Worm (Caenorhabditis elegans) whole organism, L3 larva: Measurements from ENCODE around the gene asm-2.

ENCODE experiments used
- R02D3.7 ChIP-seq: fragments of 150-350 bp; optimal IDR thresholded peaks from 2 replicates; lab custom pipeline; 2014; ENCODE audit warnings: missing biosample characterization, missing genetic modification characterization
- ZK546.5 ChIP-seq: sonication (generic microtip); optimal IDR thresholded peaks from 2 replicates; lab custom pipeline; 2017; ENCODE audit warnings: missing biosample characterization, missing genetic modification characterization
- ceh-16 ChIP-seq: sonication (generic microtip); optimal IDR thresholded peaks from 2 replicates; lab custom pipeline; 2017; ENCODE audit warnings: missing biosample characterization, missing genetic modification characterization
- ceh-28 ChIP-seq: fragments of 150-350 bp; optimal IDR thresholded peaks from 2 replicates; lab custom pipeline; 2014; ENCODE audit warnings: missing biosample characterization, missing genetic modification reagents, missing genetic modification characterization
- ceh-9 ChIP-seq: sonication (generic microtip); optimal IDR thresholded peaks from 2 replicates; lab custom pipeline; 2018; ENCODE audit warnings: missing biosample characterization, missing genetic modification characterization
- daf-12 ChIP-seq: fragments of 150-350 bp; optimal IDR thresholded peaks from 2 replicates; lab custom pipeline; 2014; ENCODE audit warnings: missing biosample characterization, missing genetic modification reagents, missing genetic modification characterization
- egl-27 ChIP-seq: sonication (generic microtip); optimal IDR thresholded peaks from 4 replicates; lab custom pipeline; 2017; ENCODE audit warnings: missing biosample characterization, missing genetic modification reagents, missing genetic modification characterization
- egl-5 ChIP-seq: fragments of 150-350 bp; optimal IDR thresholded peaks from 2 replicates; lab custom pipeline; 2017; ENCODE audit warnings: missing biosample characterization, missing genetic modification reagents, missing genetic modification characterization, inconsistent platforms
- elt-1 ChIP-seq: fragments of 150-350 bp; optimal IDR thresholded peaks from 2 replicates; lab custom pipeline; 2014; ENCODE audit warnings: missing biosample characterization, missing genetic modification characterization
- elt-2 ChIP-seq: sonication (generic microtip); optimal IDR thresholded peaks from 2 replicates; lab custom pipeline; 2016; ENCODE audit warnings: missing genetic modification reagents, mild to moderate bottlenecking, missing genetic modification characterization, missing compliant biosample characterization
- fkh-10 ChIP-seq: sonication (generic microtip); optimal IDR thresholded peaks from 2 replicates; lab custom pipeline; 2017; ENCODE audit warnings: missing biosample characterization, missing genetic modification reagents, missing genetic modification characterization
- fkh-2 ChIP-seq: fragments of 150-350 bp; optimal IDR thresholded peaks from 2 replicates; lab custom pipeline; 2014; ENCODE audit warnings: missing biosample characterization, missing genetic modification reagents, missing genetic modification characterization
- fos-1 ChIP-seq: fragments of 150-350 bp; optimal IDR thresholded peaks from 2 replicates; lab custom pipeline; 2014; ENCODE audit warnings: missing biosample characterization, missing genetic modification characterization
- hmg-11 ChIP-seq: sonication (generic microtip); optimal IDR thresholded peaks from 2 replicates; lab custom pipeline; 2016; ENCODE audit warnings: missing genetic modification characterization, missing compliant biosample characterization
- jun-1 ChIP-seq: fragments of 150-350 bp; optimal IDR thresholded peaks from 2 replicates; lab custom pipeline; 2014; ENCODE audit warnings: missing biosample characterization, missing genetic modification reagents, missing genetic modification characterization
- lin-39 ChIP-seq: fragments of 150-350 bp; optimal IDR thresholded peaks from 2 replicates; lab custom pipeline; 2018; ENCODE audit warnings: missing biosample characterization, missing genetic modification reagents, missing genetic modification characterization
- mdl-1 ChIP-seq: fragments of 150-350 bp; optimal IDR thresholded peaks from 2 replicates; lab custom pipeline; 2014; ENCODE audit warnings: missing biosample characterization, missing genetic modification characterization
- nfya-1 ChIP-seq: sonication (generic microtip); optimal IDR thresholded peaks from 2 replicates; lab custom pipeline; 2017; ENCODE audit warnings: missing genetic modification characterization, mild to moderate bottlenecking, missing compliant biosample characterization, antibody characterized with exemption, moderate library complexity; ENCODE audit not compliant: insufficient read depth
- nhr-11 ChIP-seq: fragments of 150-350 bp; optimal IDR thresholded peaks from 2 replicates; lab custom pipeline; 2014; ENCODE audit warnings: missing biosample characterization, missing genetic modification characterization
- nhr-23 ChIP-seq: fragments of 150-350 bp; optimal IDR thresholded peaks from 2 replicates; lab custom pipeline; 2014; ENCODE audit warnings: missing biosample characterization, missing genetic modification reagents, missing genetic modification characterization
- nhr-67 ChIP-seq: fragments of 150-350 bp; optimal IDR thresholded peaks from 2 replicates; lab custom pipeline; 2014; ENCODE audit warnings: missing biosample characterization, missing genetic modification characterization
- nhr-76 ChIP-seq: fragments of 150-350 bp; sonication (generic microtip); optimal IDR thresholded peaks from 5 replicates; lab custom pipeline; 2014; ENCODE audit warnings: missing biosample characterization, missing genetic modification characterization
- nhr-77 ChIP-seq: fragments of 150-350 bp; optimal IDR thresholded peaks from 2 replicates; lab custom pipeline; 2014; ENCODE audit warnings: missing biosample characterization, missing genetic modification characterization
- pha-4 ChIP-seq: fragments of 150-350 bp; optimal IDR thresholded peaks from 2 replicates; lab custom pipeline; 2014; ENCODE audit warnings: missing biosample characterization, missing genetic modification reagents, missing genetic modification characterization
- pqm-1 ChIP-seq: fragments of 150-350 bp; optimal IDR thresholded peaks from 2 replicates; lab custom pipeline; 2017; ENCODE audit warnings: missing biosample characterization, missing genetic modification characterization, inconsistent platforms
- sea-2 ChIP-seq: fragments of 150-350 bp; sonication (generic microtip); optimal IDR thresholded peaks from 4 replicates; lab custom pipeline; 2014; ENCODE audit warnings: missing biosample characterization, missing genetic modification reagents, missing genetic modification characterization
- snpc-4 ChIP-seq: fragments of 150-350 bp; optimal IDR thresholded peaks from 2 replicates; lab custom pipeline; 2014; ENCODE audit warnings: missing biosample characterization, missing genetic modification characterization
- tbx-2 ChIP-seq: sonication (generic microtip); optimal IDR thresholded peaks from 2 replicates; lab custom pipeline; 2016; ENCODE audit warnings: mild to moderate bottlenecking, missing genetic modification characterization, missing compliant biosample characterization
- unc-39 ChIP-seq: sonication (generic microtip); optimal IDR thresholded peaks from 4 replicates; lab custom pipeline; 2017; ENCODE audit warnings: missing biosample characterization, missing genetic modification characterization
- zag-1 ChIP-seq: fragments of 150-350 bp; optimal IDR thresholded peaks from 2 replicates; lab custom pipeline; 2014; ENCODE audit warnings: missing biosample characterization, missing genetic modification characterization

The asm-2 gene

ce11 chrX:11324240-11324639, at the start of gene asm-2:
asm-2 (minus strand) TSS chrX:11324251.
- peak; percentile 89 for TF ChIP-seq pqm-1 (tag; lab: Kevin White, UChicago)
- no peak for TF ChIP-seq jun-1 (tag; lab: Kevin White, UChicago)
- TF ChIP-seq elt-2 (tag; lab: Kevin White, UChicago), result peak; percentile 91
- TF ChIP-seq, all 47 proteins: peak for 2

- TF ChIP-seq pha-4 (tag; lab: Kevin White, UChicago) (no peak), ceh-28 (tag; lab: Kevin White, UChicago) (no peak), daf-12 (tag; lab: Kevin White, UChicago) (no peak), zag-1 (no peak), ZK546.5 (no peak), unc-39 (tag; lab: Kevin White, UChicago) (no peak), nhr-23 (tag; lab: Kevin White, UChicago) (no peak), nhr-11 (no peak), egl-5 (no peak), nfya-1 (tag; lab: Kevin White, UChicago) (no peak), nhr-76 (tag; lab: Kevin White, UChicago) (no peak), elt-1 (tag; lab: Kevin White, UChicago) (no peak), jun-1 (tag; lab: Kevin White, UChicago) (no peak), fos-1 (tag; lab: Kevin White, UChicago) (no peak), nhr-67 (tag; lab: Kevin White, UChicago) (no peak)
Observed at ce11 chrX:11370090-11370489, 46.0 kb upstream of the asm-2 start.

ce11 chrX:11368845-11369244, 44.8 kb upstream of the asm-2 start:
- TF ChIP-seq pqm-1 (tag; lab: Kevin White, UChicago) (no peak), mdl-1 (tag; lab: Kevin White, UChicago) (no peak), lin-39 (tag; lab: Kevin White, UChicago) (peak; percentile 81), R02D3.7 (tag; lab: Kevin White, UChicago) (no peak), tbx-2 (tag; lab: Kevin White, UChicago) (no peak), egl-5 (peak; percentile 90)
- TF ChIP-seq, all 47 proteins: peak for 2

ce11 chrX:11368417-11368816, 44.4 kb upstream of the asm-2 start, which contains the start of gene ttyh-1:
ttyh-1 (plus strand) TSS chrX:11368717.
- TF ChIP-seq ZK546.5 (no peak), snpc-4 (tag; lab: Kevin White, UChicago) (no peak), elt-1 (tag; lab: Kevin White, UChicago) (no peak), nhr-23 (tag; lab: Kevin White, UChicago) (no peak), unc-39 (tag; lab: Kevin White, UChicago) (no peak), zag-1 (no peak)

- TF ChIP-seq nhr-76 (tag; lab: Kevin White, UChicago), result no peak
- no peak for TF ChIP-seq mdl-1 (tag; lab: Kevin White, UChicago)
- TF ChIP-seq nhr-11, result no peak
- no peak for TF ChIP-seq ceh-16 (tag; lab: Kevin White, UChicago)
- peak; percentile 66 for TF ChIP-seq lin-39 (tag; lab: Kevin White, UChicago)
- peak; percentile 19 for TF ChIP-seq sea-2 (GFP tag; lab: Kevin White, UChicago)
- no peak for TF ChIP-seq egl-27 (tag; lab: Kevin White, UChicago)
- TF ChIP-seq ceh-9 (tag; lab: Kevin White, UChicago), result no peak
- TF ChIP-seq R02D3.7 (tag; lab: Kevin White, UChicago), result no peak
- no peak for TF ChIP-seq fkh-10 (GFP tag; lab: Kevin White, UChicago)
- TF ChIP-seq fkh-2 (tag; lab: Kevin White, UChicago), result no peak
Observed at ce11 chrX:11367640-11368039, 43.6 kb upstream of the asm-2 start.

- no peak for TF ChIP-seq jun-1 (tag; lab: Kevin White, UChicago)
- TF ChIP-seq hmg-11 (tag; lab: Kevin White, UChicago), result no peak
- TF ChIP-seq ceh-9 (tag; lab: Kevin White, UChicago), result no peak
- TF ChIP-seq elt-2 (tag; lab: Kevin White, UChicago), result peak; percentile 5
- no peak for TF ChIP-seq sea-2 (GFP tag; lab: Kevin White, UChicago)
- TF ChIP-seq nhr-76 (tag; lab: Kevin White, UChicago), result no peak
- TF ChIP-seq nhr-77, result no peak
Observed at ce11 chrX:11367087-11367486, 43.0 kb upstream of the asm-2 start.
